Worm (Caenorhabditis elegans): ENCODE results near the gene R08C7.5.

ce11 chrIV:4400350-4401326 is 29.4 kb upstream of the R08C7.5 start, which contains the start of gene Y24D9A.6:
- TF ChIP-seq nhr-19 (GFP tag; conservative IDR thresholded peaks at IDR 0.05) (peak; percentile 89), snpc-4 (tag; optimal IDR thresholded peaks at IDR 0.05) (no peak), unc-86 (tag; optimal IDR thresholded peaks at IDR 0.05) (no peak), isw-1 (GFP tag; IDR thresholded peaks at IDR 0.05) (no peak), nhr-237 (tag; optimal IDR thresholded peaks at IDR 0.05) (peak; percentile 57), nhr-90 (tag; optimal IDR thresholded peaks at IDR 0.05; ENCODE audit: poor library complexity) (peak; percentile 94), ceh-90 (tag; optimal IDR thresholded peaks at IDR 0.05) (no peak), unc-62 (GFP tag; optimal IDR thresholded peaks at IDR 0.05) (no peak), nhr-47 (tag; optimal IDR thresholded peaks at IDR 0.05) (peak; percentile 84), mdl-1 (tag; optimal IDR thresholded peaks at IDR 0.05) (peak; percentile 10 to 63), blmp-1 (tag; optimal IDR thresholded peaks at IDR 0.05) (peak; percentile 98), aly-2 (tag; optimal IDR thresholded peaks at IDR 0.05) (peak; percentile 41), C04F5.9 (tag; optimal IDR thresholded peaks at IDR 0.05) (no peak)

Measured in whole organism, L1 larva.